Worm (Caenorhabditis elegans) whole organism, late embryonic: ENCODE results near the gene flp-17.

Experiments used
- C38D4.7 ChIP-seq: fragments of 200-800 bp; sonication (Bioruptor generic); optimal IDR thresholded peaks from 2 replicates; lab custom pipeline; 2018; ENCODE audit warnings: mild to moderate bottlenecking, missing genetic modification characterization, moderate library complexity, missing compliant biosample characterization
- F13H6.1 ChIP-seq: sonication (generic microtip); optimal IDR thresholded peaks from 2 replicates; lab custom pipeline; 2016; ENCODE audit warnings: missing genetic modification characterization, missing compliant biosample characterization
- K09A11.1 ChIP-seq: sonication (generic microtip); optimal IDR thresholded peaks from 2 replicates; lab custom pipeline; 2017; ENCODE audit warnings: antibody characterized with exemption, mild to moderate bottlenecking, missing genetic modification characterization, missing compliant biosample characterization; ENCODE audit not compliant: insufficient read depth
- T23F11.4 ChIP-seq: fragments of 200-800 bp; sonication (Bioruptor generic); optimal IDR thresholded peaks from 2 replicates; lab custom pipeline; 2018; ENCODE audit warnings: mild to moderate bottlenecking, missing genetic modification characterization, missing compliant biosample characterization
- Y22D7AL.16 ChIP-seq: sonication (generic microtip); optimal IDR thresholded peaks from 2 replicates; lab custom pipeline; 2016; ENCODE audit warnings: missing genetic modification characterization, missing compliant biosample characterization
- ama-1 ChIP-seq: fragments of 150-350 bp; optimal IDR thresholded peaks from 2 replicates; lab custom pipeline; 2014
- ceh-18 ChIP-seq: sonication (generic microtip); optimal IDR thresholded peaks from 2 replicates; lab custom pipeline; 2016; ENCODE audit warnings: missing genetic modification characterization, missing compliant biosample characterization
- ceh-22 ChIP-seq: sonication (generic microtip); optimal IDR thresholded peaks from 2 replicates; lab custom pipeline; 2017; ENCODE audit warnings: missing biosample characterization, missing genetic modification characterization
- ceh-24 ChIP-seq: sonication (generic microtip); optimal IDR thresholded peaks from 2 replicates; lab custom pipeline; 2016; ENCODE audit warnings: mild to moderate bottlenecking, missing genetic modification characterization, missing compliant biosample characterization
- ceh-30 ChIP-seq: fragments of 150-350 bp; optimal IDR thresholded peaks from 2 replicates; lab custom pipeline; 2014; ENCODE audit warnings: missing biosample characterization, missing genetic modification characterization
- ceh-31 ChIP-seq: sonication (generic microtip); optimal IDR thresholded peaks from 2 replicates; lab custom pipeline; 2016; ENCODE audit warnings: missing genetic modification characterization, missing compliant biosample characterization
- ceh-34 ChIP-seq: sonication (generic microtip); optimal IDR thresholded peaks from 2 replicates; lab custom pipeline; 2016; ENCODE audit warnings: mild to moderate bottlenecking, missing genetic modification characterization, missing compliant biosample characterization
- ceh-45 ChIP-seq: fragments of 200-800 bp; sonication (Bioruptor generic); IDR thresholded peaks from 2 replicates; pipeline ENCODE4 v1.3.6; 2022; ENCODE audit warnings: missing genetic modification reagents, missing genetic modification characterization, missing compliant biosample characterization
- ceh-9 ChIP-seq: sonication (generic microtip); optimal IDR thresholded peaks from 2 replicates; lab custom pipeline; 2016; ENCODE audit warnings: mild to moderate bottlenecking, missing genetic modification characterization, inconsistent platforms, missing compliant biosample characterization
- elt-2 ChIP-seq: sonication (generic microtip); optimal IDR thresholded peaks from 2 replicates; lab custom pipeline; 2016; ENCODE audit warnings: missing genetic modification reagents, missing genetic modification characterization, missing compliant biosample characterization
- elt-4 ChIP-seq: sonication (generic microtip); optimal IDR thresholded peaks from 2 replicates; lab custom pipeline; 2016; ENCODE audit warnings: missing genetic modification characterization, missing compliant biosample characterization
- ets-4 ChIP-seq: sonication (generic microtip); optimal IDR thresholded peaks from 2 replicates; lab custom pipeline; 2016; ENCODE audit warnings: missing genetic modification characterization, missing compliant biosample characterization
- eyg-1 ChIP-seq: sonication (generic microtip); optimal IDR thresholded peaks from 2 replicates; lab custom pipeline; 2016; ENCODE audit warnings: missing genotype, missing genetic modification characterization, missing compliant biosample characterization
- fkh-10 ChIP-seq: fragments of 150-350 bp; optimal IDR thresholded peaks from 2 replicates; lab custom pipeline; 2014; ENCODE audit warnings: missing biosample characterization, missing genetic modification reagents, missing genetic modification characterization
- fkh-6 ChIP-seq: sonication (generic microtip); optimal IDR thresholded peaks from 2 replicates; lab custom pipeline; 2016; ENCODE audit warnings: missing genetic modification characterization, missing compliant biosample characterization
- hlh-13 ChIP-seq: fragments of 200-800 bp; sonication (Bioruptor generic); optimal IDR thresholded peaks from 2 replicates; lab custom pipeline; 2018; ENCODE audit warnings: mild to moderate bottlenecking, missing genetic modification characterization, missing compliant biosample characterization
- hlh-15 ChIP-seq: sonication (generic microtip); optimal IDR thresholded peaks from 2 replicates; lab custom pipeline; 2016; ENCODE audit warnings: missing genetic modification characterization, missing compliant biosample characterization
- hlh-6 ChIP-seq: sonication (generic microtip); optimal IDR thresholded peaks from 2 replicates; lab custom pipeline; 2016; ENCODE audit warnings: missing genotype, missing genetic modification characterization, missing compliant biosample characterization
- hlh-8 ChIP-seq: sonication (generic microtip); optimal IDR thresholded peaks from 2 replicates; lab custom pipeline; 2016; ENCODE audit warnings: missing genotype, missing genetic modification characterization, missing compliant biosample characterization
- lim-6 ChIP-seq: sonication (generic microtip); optimal IDR thresholded peaks from 2 replicates; lab custom pipeline; 2016; ENCODE audit warnings: missing genetic modification characterization, missing compliant biosample characterization
- lin-11 ChIP-seq: fragments of 200-800 bp; sonication (Bioruptor generic); optimal IDR thresholded peaks from 2 replicates; lab custom pipeline; 2018; ENCODE audit warnings: mild to moderate bottlenecking, missing genetic modification characterization, missing compliant biosample characterization
- madf-2 ChIP-seq: sonication (generic microtip); optimal IDR thresholded peaks from 2 replicates; lab custom pipeline; 2017; ENCODE audit warnings: missing genetic modification characterization, missing compliant biosample characterization
- mec-3 ChIP-seq: sonication (generic microtip); optimal IDR thresholded peaks from 2 replicates; lab custom pipeline; 2016; ENCODE audit warnings: borderline replicate concordance, missing genetic modification characterization, missing compliant biosample characterization
- nhr-11 ChIP-seq: fragments of 150-350 bp; optimal IDR thresholded peaks from 2 replicates; lab custom pipeline; 2014; ENCODE audit warnings: missing biosample characterization, missing genetic modification characterization
- nhr-232 ChIP-seq: sonication (generic microtip); optimal IDR thresholded peaks from 2 replicates; lab custom pipeline; 2016; ENCODE audit warnings: missing genetic modification characterization, missing compliant biosample characterization
- npax-4 ChIP-seq: sonication (generic microtip); optimal IDR thresholded peaks from 2 replicates; lab custom pipeline; 2016; ENCODE audit warnings: missing genetic modification characterization, missing compliant biosample characterization
- odd-2 ChIP-seq: sonication (generic microtip); optimal IDR thresholded peaks from 2 replicates; lab custom pipeline; 2017; ENCODE audit warnings: antibody characterized with exemption, mild to moderate bottlenecking, missing genetic modification characterization, missing compliant biosample characterization
- pha-2 ChIP-seq: sonication (generic microtip); optimal IDR thresholded peaks from 2 replicates; lab custom pipeline; 2017; ENCODE audit warnings: mild to moderate bottlenecking, missing genetic modification characterization, missing compliant biosample characterization
- pha-4 ChIP-seq: fragments of 150-350 bp; optimal IDR thresholded peaks from 2 replicates; lab custom pipeline; 2018; ENCODE audit warnings: missing biosample characterization, missing genetic modification reagents, missing genetic modification characterization
- ref-2 ChIP-seq: sonication (generic microtip); optimal IDR thresholded peaks from 2 replicates; lab custom pipeline; 2016; ENCODE audit warnings: missing genetic modification characterization, missing compliant biosample characterization
- rnt-1 ChIP-seq: sonication (generic microtip); optimal IDR thresholded peaks from 2 replicates; lab custom pipeline; 2016; ENCODE audit warnings: missing genetic modification characterization, missing compliant biosample characterization
- sdc-2 ChIP-seq: sonication (generic microtip); optimal IDR thresholded peaks from 2 replicates; lab custom pipeline; 2016; ENCODE audit warnings: missing genotype, missing genetic modification characterization, missing compliant biosample characterization
- sox-4 ChIP-seq: sonication (generic microtip); optimal IDR thresholded peaks from 2 replicates; lab custom pipeline; 2017; ENCODE audit warnings: mild to moderate bottlenecking, missing genetic modification characterization, inconsistent platforms, missing compliant biosample characterization
- syd-9 ChIP-seq: sonication (generic microtip); optimal IDR thresholded peaks from 2 replicates; lab custom pipeline; 2016; ENCODE audit warnings: mild to moderate bottlenecking, missing genetic modification characterization, moderate library complexity, missing compliant biosample characterization
- tbx-2 ChIP-seq: sonication (generic microtip); optimal IDR thresholded peaks from 2 replicates; lab custom pipeline; 2016; ENCODE audit warnings: missing genetic modification characterization, missing compliant biosample characterization
- ttx-3 ChIP-seq: sonication (generic microtip); optimal IDR thresholded peaks from 2 replicates; lab custom pipeline; 2016; ENCODE audit warnings: missing genetic modification reagents, missing genetic modification characterization, missing compliant biosample characterization
- unc-42 ChIP-seq: sonication (generic microtip); optimal IDR thresholded peaks from 2 replicates; lab custom pipeline; 2016; ENCODE audit warnings: missing genotype, missing genetic modification characterization, missing compliant biosample characterization
- unc-55 ChIP-seq: sonication (generic microtip); optimal IDR thresholded peaks from 2 replicates; lab custom pipeline; 2017; ENCODE audit warnings: missing biosample characterization, missing genetic modification reagents, missing genetic modification characterization
- unc-86 ChIP-seq: sonication (generic microtip); optimal IDR thresholded peaks from 2 replicates; lab custom pipeline; 2016; ENCODE audit warnings: missing genetic modification characterization, missing compliant biosample characterization
- zip-5 ChIP-seq: sonication (generic microtip); optimal IDR thresholded peaks from 2 replicates; lab custom pipeline; 2016; ENCODE audit warnings: missing genetic modification characterization, missing compliant biosample characterization

flp-17 gene

DNA sequence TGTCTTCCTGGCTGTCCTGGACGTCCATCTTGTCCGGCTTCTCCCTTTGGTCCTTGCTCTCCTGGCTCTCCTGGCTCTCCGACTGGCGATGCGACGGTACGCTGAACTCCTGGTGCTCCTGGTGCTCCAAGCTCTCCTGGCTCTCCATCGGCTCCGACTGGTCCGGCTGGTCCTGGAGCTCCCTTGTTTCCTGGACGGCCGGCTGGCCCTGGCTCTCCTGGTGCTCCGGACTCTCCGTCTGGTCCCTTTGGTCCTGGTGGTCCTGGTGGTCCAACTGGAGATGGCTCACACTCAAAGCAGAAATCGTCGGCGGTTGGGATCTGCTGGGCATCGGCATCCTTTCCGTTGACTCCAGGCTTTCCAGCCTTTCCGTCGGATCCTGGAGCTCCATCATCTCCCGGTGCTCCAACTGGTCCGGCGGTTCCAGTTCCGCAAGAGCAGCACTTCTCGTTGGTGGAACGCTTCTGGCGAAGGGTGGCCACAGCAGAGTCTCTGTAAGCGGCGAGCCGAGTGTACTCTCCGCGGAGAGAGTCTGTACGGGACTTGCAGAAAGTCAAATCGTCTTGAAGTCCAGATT is 8.6 kb downstream of the flp-17 start:
- TF ChIP-seq ceh-31 (tag; lab: Kevin White, UChicago), result no peak
- no peak for TF ChIP-seq T23F11.4 (GFP tag; lab: Kevin White, UChicago)
- TF ChIP-seq fkh-6 (tag; lab: Kevin White, UChicago), result peak; percentile 9
- TF ChIP-seq tbx-2, result no peak
- TF ChIP-seq lin-11 (tag; lab: Kevin White, UChicago), result no peak
- TF ChIP-seq ceh-18, result no peak
- no peak for TF ChIP-seq eyg-1
- TF ChIP-seq hlh-8 (tag; lab: Kevin White, UChicago), result no peak
- peak; percentile 32 for TF ChIP-seq hlh-6 (tag; lab: Kevin White, UChicago)
- TF ChIP-seq lim-6 (tag; lab: Kevin White, UChicago), result no peak

DNA sequence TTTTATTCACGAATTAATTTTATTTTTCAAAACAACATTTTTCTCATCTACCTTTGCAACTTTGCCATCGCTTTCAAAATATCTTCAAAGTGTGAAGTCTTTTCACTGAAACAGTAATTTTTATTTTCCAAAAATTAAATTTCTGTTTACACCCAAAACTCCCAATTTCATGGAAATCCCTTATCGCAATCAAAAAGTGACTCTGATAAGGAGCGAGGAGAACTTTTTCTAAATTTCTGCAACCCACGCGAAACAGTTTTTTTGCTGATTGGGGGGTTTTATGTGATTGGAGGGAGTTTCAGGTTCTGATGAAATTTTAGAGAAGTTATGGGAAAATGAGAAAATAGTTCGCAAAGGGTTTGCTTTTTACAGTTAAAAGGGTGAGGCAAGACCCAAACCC is 12.1 kb downstream of the flp-17 start:
- TF ChIP-seq ceh-9 (no peak), hlh-13 (GFP tag; lab: Kevin White, UChicago) (no peak), odd-2 (tag; lab: Kevin White, UChicago) (no peak), tbx-2 (no peak), hlh-15 (tag; lab: Kevin White, UChicago) (no peak), elt-4 (no peak), C38D4.7 (GFP tag; lab: Kevin White, UChicago) (no peak), hlh-6 (tag; lab: Kevin White, UChicago) (no peak), mec-3 (tag; lab: Kevin White, UChicago) (no peak), fkh-10 (no peak), nhr-232 (no peak), zip-5 (tag; lab: Kevin White, UChicago) (no peak), F13H6.1 (tag; lab: Kevin White, UChicago) (no peak), lin-11 (tag; lab: Kevin White, UChicago) (no peak), K09A11.1 (tag; lab: Kevin White, UChicago) (no peak), unc-42 (no peak)

DNA sequence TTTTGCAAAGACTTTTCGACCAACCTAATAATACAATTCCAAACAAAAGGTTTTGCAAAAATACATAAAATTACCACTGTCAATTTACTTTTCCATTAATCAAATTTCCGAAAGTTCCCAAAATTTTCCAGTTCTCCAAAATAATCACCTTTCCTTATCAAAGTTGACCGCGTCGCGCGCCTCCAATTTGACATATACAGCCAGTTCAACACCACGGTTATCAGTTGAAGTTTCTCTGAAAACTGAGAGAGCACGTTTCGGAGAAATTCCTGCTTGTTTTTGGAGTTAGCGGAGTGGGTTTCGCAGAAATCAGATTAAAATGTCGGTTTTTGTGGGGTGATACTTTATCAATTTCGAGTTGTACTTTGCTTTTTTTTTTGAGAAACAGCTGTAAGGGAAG is 12.6 kb downstream of the flp-17 start:
- TF ChIP-seq unc-86 (tag; lab: Kevin White, UChicago) (no peak), hlh-13 (GFP tag; lab: Kevin White, UChicago) (no peak), ceh-24 (no peak), pha-2 (tag; lab: Kevin White, UChicago) (no peak), ama-1 (lab: Kevin White, UChicago) (no peak), ceh-9 (no peak), ceh-34 (tag; lab: Kevin White, UChicago) (no peak), elt-2 (tag; lab: Kevin White, UChicago) (no peak), fkh-10 (no peak), mec-3 (tag; lab: Kevin White, UChicago) (no peak), ceh-45 (GFP tag; lab: Robert Waterston, UW) (no peak), C38D4.7 (GFP tag; lab: Kevin White, UChicago) (no peak), nhr-11 (tag; lab: Kevin White, UChicago) (no peak), Y22D7AL.16 (no peak), lim-6 (tag; lab: Kevin White, UChicago) (no peak), syd-9 (tag; lab: Kevin White, UChicago) (no peak), madf-2 (no peak)
- TF ChIP-seq, all 69 proteins: peak for 0

DNA sequence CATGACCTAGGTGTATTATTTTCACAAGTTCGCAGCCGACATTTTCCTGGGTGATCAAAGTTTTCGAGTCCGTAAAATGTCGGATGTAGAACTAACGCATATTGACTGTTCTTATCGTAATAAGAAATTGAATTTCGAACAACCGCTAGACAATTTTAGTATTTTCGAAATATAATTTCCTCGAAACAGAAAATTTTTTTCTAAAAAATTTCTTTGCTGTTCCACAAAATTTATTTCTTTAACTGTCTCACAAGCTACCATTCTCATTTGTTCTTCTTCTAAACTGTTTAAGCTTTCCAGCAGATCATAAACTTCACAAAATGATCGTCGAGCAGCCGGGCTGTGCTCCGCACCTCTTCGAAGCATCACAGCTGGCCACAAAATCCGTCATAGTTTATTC is 15.5 kb downstream of the flp-17 start, which contains the start of gene C52D10.3:
Gene C52D10.3, plus strand, starts transcription at position 301 of the 400 bp plus-strand sequence.
- no peak for TF ChIP-seq sox-4
- no peak for TF ChIP-seq ceh-24
- TF ChIP-seq fkh-10, result no peak
- TF ChIP-seq hlh-13 (GFP tag; lab: Kevin White, UChicago), result no peak
- no peak for TF ChIP-seq ceh-22 (tag; lab: Kevin White, UChicago)
- no peak for TF ChIP-seq hlh-15 (tag; lab: Kevin White, UChicago)
- no peak for TF ChIP-seq ttx-3 (tag; lab: Kevin White, UChicago)
- TF ChIP-seq ceh-30 (tag; lab: Kevin White, UChicago), result no peak
- no peak for TF ChIP-seq Y22D7AL.16
- TF ChIP-seq ets-4 (tag; lab: Kevin White, UChicago), result no peak
- no peak for TF ChIP-seq odd-2 (tag; lab: Kevin White, UChicago)
- TF ChIP-seq unc-55 (GFP tag; lab: Kevin White, UChicago), result no peak
- TF ChIP-seq ref-2, result no peak
- TF ChIP-seq sdc-2 (tag; lab: Kevin White, UChicago), result no peak
- no peak for TF ChIP-seq ama-1 (lab: Kevin White, UChicago)
- no peak for TF ChIP-seq npax-4
- no peak for TF ChIP-seq rnt-1 (tag; lab: Kevin White, UChicago)
- no peak for TF ChIP-seq fkh-6 (tag; lab: Kevin White, UChicago)
- no peak for TF ChIP-seq pha-4 (tag; lab: Kevin White, UChicago)
